Fruit fly (Drosophila melanogaster) whole organism, wandering third instar larva: ENCODE measurements around the gene y.
A peak's percentile ranks its signal among the peaks of the same experiment; 100 is the strongest.

Source experiments
- Abd-B ChIP-seq: fragments of >200 bp; optimal IDR thresholded peaks from 2 replicates; lab custom pipeline; 2017; ENCODE audit warnings: missing biosample characterization, missing genetic modification characterization
- CG32264 ChIP-seq: fragments of 200-800 bp; sonication (Bioruptor generic); optimal IDR thresholded peaks from 2 replicates; lab custom pipeline; 2016; ENCODE audit warnings: missing biosample characterization, missing genetic modification characterization
- CG9705 ChIP-seq: fragments of 200-800 bp; sonication (Bioruptor generic); optimal IDR thresholded peaks from 2 replicates; lab custom pipeline; 2018; ENCODE audit warnings: missing biosample characterization, mild to moderate bottlenecking, missing genetic modification characterization
- CrebA ChIP-seq: fragments of 200-800 bp; sonication (Bioruptor generic); optimal IDR thresholded peaks from 2 replicates; lab custom pipeline; 2016; ENCODE audit warnings: missing biosample characterization, mild to moderate bottlenecking, missing genetic modification characterization, borderline replicate concordance
- Dfd ChIP-seq: fragments of >200 bp; optimal IDR thresholded peaks from 2 replicates; lab custom pipeline; 2017; ENCODE audit warnings: missing biosample characterization, missing genetic modification characterization
- Dif ChIP-seq: fragments of 200-275, 200-300 bp; sonication (Bioruptor generic); optimal IDR thresholded peaks from 2 replicates; lab custom pipeline; 2018; ENCODE audit warnings: missing biosample characterization, missing genetic modification characterization; ENCODE audit not compliant: partially characterized antibody
- GATAd ChIP-seq: sonication (Bioruptor generic); optimal IDR thresholded peaks from 2 replicates; lab custom pipeline; 2016; ENCODE audit warnings: missing biosample characterization, missing genetic modification characterization
- HLH106 ChIP-seq: fragments of 200-800 bp; optimal IDR thresholded peaks from 3 replicates; lab custom pipeline; 2019; ENCODE audit warnings: missing biosample characterization, mild to moderate bottlenecking, missing genetic modification characterization, moderate library complexity
- Hr78 ChIP-seq: fragments of >200 bp; optimal IDR thresholded peaks from 2 replicates; lab custom pipeline; 2017; ENCODE audit warnings: missing biosample characterization, missing genetic modification characterization
- Hr83 ChIP-seq: fragments of 200-300 bp; sonication (Bioruptor generic); optimal IDR thresholded peaks from 2 replicates; lab custom pipeline; 2016; ENCODE audit warnings: missing biosample characterization, mild to moderate bottlenecking, missing genetic modification characterization, moderate library complexity; ENCODE audit not compliant: poor library complexity, severe bottlenecking
- Jra ChIP-seq: sonication (Bioruptor generic); optimal IDR thresholded peaks from 2 replicates; lab custom pipeline; 2016; ENCODE audit warnings: missing biosample characterization, missing genetic modification characterization
- Mio ChIP-seq: sonication (Bioruptor generic); optimal IDR thresholded peaks from 2 replicates; lab custom pipeline; 2016; ENCODE audit warnings: missing biosample characterization, missing genetic modification characterization
- Myc ChIP-seq: fragments of >200 bp; optimal IDR thresholded peaks from 2 replicates; lab custom pipeline; 2017
- N ChIP-seq: fragments of >200 bp; optimal IDR thresholded peaks from 2 replicates; lab custom pipeline; 2018; ENCODE audit warnings: missing biosample characterization, missing external identifiers, missing genetic modification characterization
- OdsH ChIP-seq: fragments of 200-800 bp; sonication (Bioruptor generic); optimal IDR thresholded peaks from 2 replicates; lab custom pipeline; 2016; ENCODE audit warnings: missing biosample characterization, mild to moderate bottlenecking, missing genetic modification characterization
- Rel ChIP-seq, 2 experiments: fragments of 200-800 bp; sonication (Bioruptor generic) in 1 of 2; optimal IDR thresholded peaks; 2 replicates in 1 of 2; 3 replicates in 1 of 2; lab custom pipeline; 2016 to 2019; ENCODE audit warnings: mild to moderate bottlenecking in 2 of 2, missing biosample characterization in 2 of 2, missing genetic modification characterization in 2 of 2, moderate library complexity in 1 of 2
- Vsx2 ChIP-seq: fragments of 200-300, 225-300 bp; sonication (Bioruptor generic); optimal IDR thresholded peaks from 2 replicates; lab custom pipeline; 2018; ENCODE audit warnings: missing biosample characterization, missing genetic modification characterization; ENCODE audit not compliant: partially characterized antibody
- br ChIP-seq: fragments of 200-800 bp; sonication (Bioruptor generic); optimal IDR thresholded peaks from 2 replicates; lab custom pipeline; 2016; ENCODE audit warnings: missing biosample characterization, missing genetic modification characterization
- brk ChIP-seq: fragments of 200-800 bp; sonication (Bioruptor generic); optimal IDR thresholded peaks from 2 replicates; lab custom pipeline; 2016; ENCODE audit warnings: missing biosample characterization, mild to moderate bottlenecking, missing genetic modification characterization
- dl ChIP-seq, 2 experiments: fragments of 175-275, 200-275 bp in 1 of 2; fragments of 200-275 bp in 1 of 2; sonication (Bioruptor generic); optimal IDR thresholded peaks; lab custom pipeline; 2018; ENCODE audit warnings: mild to moderate bottlenecking in 2 of 2, missing biosample characterization in 2 of 2, missing genetic modification characterization in 2 of 2, moderate library complexity in 2 of 2; ENCODE audit not compliant: partially characterized antibody in 2 of 2, insufficient read depth in 1 of 2
- dmrt93B ChIP-seq: fragments of 200-800 bp; sonication (Bioruptor generic); optimal IDR thresholded peaks from 2 replicates; lab custom pipeline; 2018; ENCODE audit warnings: missing biosample characterization, mild to moderate bottlenecking, missing genetic modification characterization
- dsf ChIP-seq: sonication (Bioruptor generic); optimal IDR thresholded peaks from 2 replicates; lab custom pipeline; 2016; ENCODE audit warnings: missing biosample characterization, missing genetic modification characterization, borderline replicate concordance
- ey ChIP-seq: fragments of 200-800 bp; sonication (Bioruptor generic); optimal IDR thresholded peaks from 2 replicates; lab custom pipeline; 2016; ENCODE audit warnings: missing biosample characterization, missing genetic modification characterization
- foxo ChIP-seq, 2 experiments: fragments of 200-800 bp; sonication (Bioruptor generic); optimal IDR thresholded peaks; 2 replicates in 1 of 2; 3 replicates in 1 of 2; lab custom pipeline; 2016 to 2017; ENCODE audit warnings: missing biosample characterization in 2 of 2, missing genetic modification characterization in 2 of 2
- fru ChIP-seq: fragments of 200-800 bp; sonication (Bioruptor generic); optimal IDR thresholded peaks from 3 replicates; lab custom pipeline; 2016; ENCODE audit warnings: missing biosample characterization, mild to moderate bottlenecking, missing genetic modification characterization
- h ChIP-seq: fragments of 200-800 bp; sonication (Bioruptor generic); optimal IDR thresholded peaks from 3 replicates; lab custom pipeline; 2016; ENCODE audit warnings: missing biosample characterization, mild to moderate bottlenecking, missing genetic modification characterization
- jim ChIP-seq: fragments of 175-275, 200-325 bp; sonication (Bioruptor generic); optimal IDR thresholded peaks from 2 replicates; lab custom pipeline; 2016; ENCODE audit warnings: missing biosample characterization, mild to moderate bottlenecking, missing genetic modification characterization
- lola ChIP-seq: fragments of >200 bp; optimal IDR thresholded peaks from 2 replicates; lab custom pipeline; 2017; ENCODE audit warnings: missing biosample characterization, missing genetic modification characterization
- pan ChIP-seq: fragments of >200 bp; optimal IDR thresholded peaks from 2 replicates; lab custom pipeline; 2017
- psq ChIP-seq: fragments of 200-800 bp; sonication (Bioruptor generic); optimal IDR thresholded peaks from 3 replicates; lab custom pipeline; 2017; ENCODE audit warnings: missing biosample characterization, mild to moderate bottlenecking, missing genetic modification characterization, moderate library complexity
- rgr ChIP-seq: fragments of 200-800 bp; sonication (Bioruptor generic); optimal IDR thresholded peaks from 3 replicates; lab custom pipeline; 2016; ENCODE audit warnings: missing biosample characterization, mild to moderate bottlenecking, missing genetic modification characterization
- sage ChIP-seq: fragments of 200-800 bp; sonication (Bioruptor generic); optimal IDR thresholded peaks from 2 replicates; lab custom pipeline; 2016; ENCODE audit warnings: missing biosample characterization, mild to moderate bottlenecking, missing genetic modification characterization
- sv ChIP-seq: fragments of 200-800 bp; sonication (Bioruptor generic); optimal IDR thresholded peaks from 3 replicates; lab custom pipeline; 2016; ENCODE audit warnings: missing biosample characterization, missing genetic modification characterization
- tai ChIP-seq: sonication (Bioruptor generic); optimal IDR thresholded peaks from 2 replicates; lab custom pipeline; 2016; ENCODE audit warnings: missing biosample characterization, missing genetic modification characterization
- usp ChIP-seq: fragments of >200 bp; optimal IDR thresholded peaks from 2 replicates; lab custom pipeline; 2017; ENCODE audit warnings: missing biosample characterization, missing genetic modification characterization
- woc ChIP-seq: sonication (Bioruptor generic); optimal IDR thresholded peaks from 2 replicates; lab custom pipeline; 2016; ENCODE audit warnings: missing biosample characterization, mild to moderate bottlenecking, missing genetic modification characterization

y gene

DNA sequence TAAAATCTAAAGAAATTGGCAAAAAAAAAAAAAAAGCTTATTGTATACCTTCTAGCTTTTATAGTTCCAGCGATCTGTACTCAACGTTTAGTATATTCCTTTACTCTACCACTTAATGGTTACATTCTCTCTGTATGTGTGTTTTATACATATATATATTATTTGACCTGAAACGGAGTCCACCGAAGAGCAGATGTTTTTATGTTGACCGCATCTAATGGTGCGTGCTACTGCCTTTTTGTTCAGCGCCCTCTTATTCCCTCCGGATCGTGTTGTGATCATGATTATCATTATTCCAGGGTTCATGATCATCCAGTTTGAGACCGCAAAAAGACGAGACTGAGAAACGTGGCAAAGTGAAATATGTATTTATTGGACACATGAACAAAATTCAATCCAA is 35.9 kb downstream of the y start:
- TF ChIP-seq pan (lab: Kevin White, UChicago) (no peak), ey (GFP tag; lab: Kevin White, UChicago) (no peak), woc (GFP tag; lab: Kevin White, UChicago) (no peak), GATAd (GFP tag; lab: Kevin White, UChicago) (no peak), h (GFP tag; lab: Kevin White, UChicago) (no peak), dmrt93B (GFP tag; lab: Kevin White, UChicago) (no peak), usp (no peak), Hr78 (GFP tag; lab: Kevin White, UChicago) (no peak)

DNA sequence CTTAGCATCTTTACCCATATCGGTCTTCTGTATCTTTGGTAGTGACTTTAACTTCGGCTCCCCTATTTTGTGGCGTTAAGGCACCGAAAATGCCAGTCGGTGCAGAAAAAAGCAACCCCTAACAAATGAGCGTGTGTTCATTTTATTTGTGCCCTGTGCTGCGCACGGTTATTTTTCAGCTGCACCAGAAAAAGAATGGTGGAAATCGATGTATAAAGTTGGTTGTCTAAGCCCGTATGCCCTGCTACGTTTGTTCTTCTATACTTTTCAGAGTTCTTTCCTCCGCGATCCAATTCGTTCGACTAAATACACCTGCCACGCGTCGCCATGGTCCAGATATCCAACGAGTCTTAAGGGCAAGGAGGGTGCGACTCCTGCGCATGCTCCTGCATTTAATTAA is 36.7 kb downstream of the y start:
- TF ChIP-seq psq (no peak), Rel (GFP tag; optimal IDR thresholded peaks at IDR 0.05; lab: Kevin White, UChicago) (no peak), Rel (tag; optimal IDR thresholded peaks at IDR 0.05; lab: Kevin White, UChicago) (no peak), Vsx2 (GFP tag; lab: Kevin White, UChicago) (no peak), sage (GFP tag; lab: Kevin White, UChicago) (no peak), dsf (GFP tag; lab: Kevin White, UChicago) (no peak), woc (GFP tag; lab: Kevin White, UChicago) (no peak), CrebA (no peak), usp (no peak), OdsH (GFP tag; lab: Kevin White, UChicago) (no peak), Dfd (GFP tag; lab: Kevin White, UChicago) (no peak), N (GFP tag; lab: Kevin White, UChicago) (no peak), pan (lab: Kevin White, UChicago) (no peak), dmrt93B (GFP tag; lab: Kevin White, UChicago) (no peak), CG32264 (no peak), brk (GFP tag; lab: Kevin White, UChicago) (no peak), ey (GFP tag; lab: Kevin White, UChicago) (no peak), foxo (GFP tag; optimal IDR thresholded peaks at IDR 0.05; lab: Kevin White, UChicago) (no peak), tai (no peak), Abd-B (GFP tag; lab: Kevin White, UChicago) (no peak)

DNA sequence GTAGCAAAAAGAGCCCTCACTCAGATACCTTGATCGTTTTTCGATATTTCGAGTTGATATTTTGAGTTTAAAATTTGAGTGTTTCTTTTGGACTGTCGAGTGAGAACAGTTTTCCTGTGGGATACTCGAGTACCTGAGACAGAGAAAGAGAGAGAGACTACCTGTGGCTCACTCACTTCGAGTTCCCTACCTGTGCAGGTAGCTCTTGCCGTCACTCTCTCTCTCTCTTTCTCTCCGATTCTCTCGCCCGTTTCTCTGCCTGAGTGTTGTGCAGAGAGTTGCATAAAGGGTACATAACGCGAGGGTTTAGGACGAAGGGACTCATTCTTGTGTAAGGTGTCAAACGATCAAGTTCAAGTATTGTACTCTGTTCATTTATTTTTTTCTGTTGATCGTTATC is 39.4 kb downstream of the y start, which contains the start of gene sc:
Gene sc (plus strand): TSS at position 315 of the 400 bp plus-strand sequence.
- TF ChIP-seq Dif (GFP tag; lab: Kevin White, UChicago) (peak; percentile 91), Myc (lab: Kevin White, UChicago) (no peak), dl (GFP tag; optimal IDR thresholded peaks at IDR 0.05; lab: Kevin White, UChicago; ENCODE audit: insufficient read depth in 1 of 2, partially characterized antibody in 2 of 2) (peak; percentile 85 to 89), Vsx2 (GFP tag; lab: Kevin White, UChicago) (peak; percentile 45)

DNA sequence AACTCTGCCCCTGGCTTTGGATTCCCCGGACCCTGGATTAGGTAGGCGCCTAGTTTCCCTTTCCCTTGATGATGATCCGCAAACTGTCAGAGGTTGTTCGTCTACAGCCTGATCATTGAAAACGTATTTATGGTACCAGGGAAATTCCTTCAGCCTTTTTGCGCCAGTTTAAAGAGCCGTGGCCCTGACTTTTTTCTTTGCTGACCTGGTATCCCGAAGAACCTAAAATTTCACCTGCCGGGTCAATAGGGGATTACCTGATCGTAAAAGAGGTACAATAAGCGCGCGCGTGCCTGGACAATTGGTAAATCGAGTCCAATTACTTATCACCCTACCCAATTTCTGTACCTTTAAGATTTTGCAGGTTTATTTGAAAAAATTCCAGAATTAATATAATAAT is 43.4 kb downstream of the y start:
- no peak for TF ChIP-seq dl (GFP tag; optimal IDR thresholded peaks at IDR 0.05; lab: Kevin White, UChicago; ENCODE audit: insufficient read depth in 1 of 2, partially characterized antibody in 2 of 2)
- no peak for TF ChIP-seq foxo (GFP tag; optimal IDR thresholded peaks at IDR 0.05; lab: Kevin White, UChicago)
- TF ChIP-seq Dif (GFP tag; lab: Kevin White, UChicago), result no peak
- TF ChIP-seq HLH106 (tag; lab: Kevin White, UChicago), result no peak
- TF ChIP-seq Dfd (GFP tag; lab: Kevin White, UChicago), result no peak
- TF ChIP-seq Rel (GFP tag; optimal IDR thresholded peaks at IDR 0.05; lab: Kevin White, UChicago), result no peak
- no peak for TF ChIP-seq Rel (tag; optimal IDR thresholded peaks at IDR 0.05; lab: Kevin White, UChicago)
- no peak for TF ChIP-seq rgr (GFP tag; lab: Kevin White, UChicago)
- TF ChIP-seq lola, result no peak
- TF ChIP-seq tai, result no peak
- no peak for TF ChIP-seq Abd-B (GFP tag; lab: Kevin White, UChicago)
- no peak for TF ChIP-seq Mio

DNA sequence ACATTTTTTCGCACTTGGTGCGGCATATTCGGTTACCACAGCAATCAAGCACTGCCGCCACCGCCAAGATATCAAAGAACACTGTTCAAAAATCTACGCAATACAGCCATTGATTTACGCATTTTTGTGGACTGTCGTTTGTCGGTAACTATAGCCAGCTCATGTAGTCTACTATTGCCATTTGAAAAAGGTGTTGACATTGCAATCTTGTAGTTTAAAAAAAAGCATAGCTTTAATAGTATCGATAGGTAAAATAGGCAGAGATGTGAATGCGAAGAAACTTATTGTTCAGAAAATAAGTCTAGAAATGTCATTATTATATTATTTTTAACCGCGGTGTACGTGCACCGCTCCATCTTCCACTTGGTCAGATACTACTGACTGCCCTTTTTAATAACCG is 50.0 kb downstream of the y start:
- TF ChIP-seq Hr83 (GFP tag; lab: Kevin White, UChicago), result no peak
- no peak for TF ChIP-seq Rel (GFP tag; optimal IDR thresholded peaks at IDR 0.05; lab: Kevin White, UChicago)
- no peak for TF ChIP-seq Rel (tag; optimal IDR thresholded peaks at IDR 0.05; lab: Kevin White, UChicago)
- peak; percentile 40 for TF ChIP-seq h (GFP tag; lab: Kevin White, UChicago)
- TF ChIP-seq Jra (GFP tag; lab: Kevin White, UChicago), result no peak
- peak; percentile 19 for TF ChIP-seq rgr (GFP tag; lab: Kevin White, UChicago)
- TF ChIP-seq dmrt93B (GFP tag; lab: Kevin White, UChicago), result peak; percentile 19
- no peak for TF ChIP-seq sv (GFP tag; lab: Kevin White, UChicago)
- no peak for TF ChIP-seq Hr78 (GFP tag; lab: Kevin White, UChicago)
- TF ChIP-seq Abd-B (GFP tag; lab: Kevin White, UChicago), result no peak
- no peak for TF ChIP-seq CG9705 (GFP tag; lab: Kevin White, UChicago)
- no peak for TF ChIP-seq usp
- no peak for TF ChIP-seq GATAd (GFP tag; lab: Kevin White, UChicago)
- no peak for TF ChIP-seq jim (GFP tag; lab: Kevin White, UChicago)
- TF ChIP-seq woc (GFP tag; lab: Kevin White, UChicago), result peak; percentile 19
- no peak for TF ChIP-seq Dif (GFP tag; lab: Kevin White, UChicago)
- TF ChIP-seq sage (GFP tag; lab: Kevin White, UChicago), result no peak
- TF ChIP-seq foxo (GFP tag; optimal IDR thresholded peaks at IDR 0.05; lab: Kevin White, UChicago), result peak in 1 of 2 experiments; percentile 48
- TF ChIP-seq HLH106 (tag; lab: Kevin White, UChicago), result peak; percentile 39
- no peak for TF ChIP-seq lola
- no peak for TF ChIP-seq dl (GFP tag; optimal IDR thresholded peaks at IDR 0.05; lab: Kevin White, UChicago; ENCODE audit: insufficient read depth in 1 of 2, partially characterized antibody in 2 of 2)
- peak; percentile 47 for TF ChIP-seq ey (GFP tag; lab: Kevin White, UChicago)
- peak; percentile 11 for TF ChIP-seq br (GFP tag; lab: Kevin White, UChicago)
- no peak for TF ChIP-seq N (GFP tag; lab: Kevin White, UChicago)
- peak; percentile 58 for TF ChIP-seq fru (GFP tag; lab: Kevin White, UChicago)
- TF ChIP-seq dsf (GFP tag; lab: Kevin White, UChicago), result no peak
- TF ChIP-seq psq, result peak; percentile 11
- no peak for TF ChIP-seq Myc (lab: Kevin White, UChicago)
- TF ChIP-seq Vsx2 (GFP tag; lab: Kevin White, UChicago), result no peak
- TF ChIP-seq OdsH (GFP tag; lab: Kevin White, UChicago), result peak; percentile 29
